Worm (Caenorhabditis elegans) whole organism, L3 larva: Measurements from ENCODE around the gene srd-23.
A peak's percentile ranks its signal among the peaks of the same experiment; 100 is the strongest.

Source experiments
- R02D3.7 ChIP-seq: fragments of 150-350 bp; optimal IDR thresholded peaks from 2 replicates; lab custom pipeline; 2014; ENCODE audit warnings: missing biosample characterization, missing genetic modification characterization
- ZK546.5 ChIP-seq: sonication (generic microtip); optimal IDR thresholded peaks from 2 replicates; lab custom pipeline; 2017; ENCODE audit warnings: missing biosample characterization, missing genetic modification characterization
- aly-2 ChIP-seq: fragments of 150-350 bp; optimal IDR thresholded peaks from 2 replicates; lab custom pipeline; 2014; ENCODE audit warnings: missing biosample characterization, missing genetic modification characterization
- ama-1 ChIP-seq: fragments of 150-350 bp; optimal IDR thresholded peaks from 2 replicates; lab custom pipeline; 2018
- ceh-16 ChIP-seq: sonication (generic microtip); optimal IDR thresholded peaks from 2 replicates; lab custom pipeline; 2017; ENCODE audit warnings: missing biosample characterization, missing genetic modification characterization
- ceh-9 ChIP-seq: sonication (generic microtip); optimal IDR thresholded peaks from 2 replicates; lab custom pipeline; 2018; ENCODE audit warnings: missing biosample characterization, missing genetic modification characterization
- daf-12 ChIP-seq: fragments of 150-350 bp; optimal IDR thresholded peaks from 2 replicates; lab custom pipeline; 2014; ENCODE audit warnings: missing biosample characterization, missing genetic modification reagents, missing genetic modification characterization
- egl-5 ChIP-seq: fragments of 150-350 bp; optimal IDR thresholded peaks from 2 replicates; lab custom pipeline; 2017; ENCODE audit warnings: missing biosample characterization, missing genetic modification reagents, missing genetic modification characterization, inconsistent platforms
- elt-1 ChIP-seq: fragments of 150-350 bp; optimal IDR thresholded peaks from 2 replicates; lab custom pipeline; 2014; ENCODE audit warnings: missing biosample characterization, missing genetic modification characterization
- elt-2 ChIP-seq: sonication (generic microtip); optimal IDR thresholded peaks from 2 replicates; lab custom pipeline; 2016; ENCODE audit warnings: missing genetic modification reagents, mild to moderate bottlenecking, missing genetic modification characterization, missing compliant biosample characterization
- elt-3 ChIP-seq, 3 experiments: fragments of 150-350 bp in 1 of 3; sonication (generic microtip) in 2 of 3; optimal IDR thresholded peaks; 2 replicates in 2 of 3; 4 replicates in 1 of 3; lab custom pipeline; 2014 to 2017; ENCODE audit warnings: missing biosample characterization in 3 of 3, missing genetic modification characterization in 3 of 3
- eor-1 ChIP-seq, 2 experiments: fragments of 150-350 bp; optimal IDR thresholded peaks; 2 replicates each; lab custom pipeline; 2014 to 2018; ENCODE audit warnings: missing biosample characterization in 2 of 2, missing genetic modification characterization in 2 of 2
- fkh-2 ChIP-seq: fragments of 150-350 bp; optimal IDR thresholded peaks from 2 replicates; lab custom pipeline; 2014; ENCODE audit warnings: missing biosample characterization, missing genetic modification reagents, missing genetic modification characterization
- fos-1 ChIP-seq: fragments of 150-350 bp; optimal IDR thresholded peaks from 2 replicates; lab custom pipeline; 2014; ENCODE audit warnings: missing biosample characterization, missing genetic modification characterization
- hmg-11 ChIP-seq: sonication (generic microtip); optimal IDR thresholded peaks from 2 replicates; lab custom pipeline; 2016; ENCODE audit warnings: missing genetic modification characterization, missing compliant biosample characterization
- lin-39 ChIP-seq: fragments of 150-350 bp; optimal IDR thresholded peaks from 2 replicates; lab custom pipeline; 2018; ENCODE audit warnings: missing biosample characterization, missing genetic modification reagents, missing genetic modification characterization
- lsy-12 ChIP-seq: sonication (generic microtip); optimal IDR thresholded peaks from 2 replicates; lab custom pipeline; 2016; ENCODE audit warnings: mild to moderate bottlenecking, missing genetic modification characterization, missing compliant biosample characterization
- mdl-1 ChIP-seq: fragments of 150-350 bp; optimal IDR thresholded peaks from 2 replicates; lab custom pipeline; 2014; ENCODE audit warnings: missing biosample characterization, missing genetic modification characterization
- mml-1 ChIP-seq: fragments of 150-350 bp; sonication (generic microtip); optimal IDR thresholded peaks from 3 replicates; lab custom pipeline; 2014; ENCODE audit warnings: missing biosample characterization, missing genetic modification characterization
- nhr-11 ChIP-seq: fragments of 150-350 bp; optimal IDR thresholded peaks from 2 replicates; lab custom pipeline; 2014; ENCODE audit warnings: missing biosample characterization, missing genetic modification characterization
- nhr-23 ChIP-seq: fragments of 150-350 bp; optimal IDR thresholded peaks from 2 replicates; lab custom pipeline; 2014; ENCODE audit warnings: missing biosample characterization, missing genetic modification reagents, missing genetic modification characterization
- nhr-25 ChIP-seq: sonication (generic microtip); optimal IDR thresholded peaks from 2 replicates; lab custom pipeline; 2017; ENCODE audit warnings: missing biosample characterization, missing genetic modification characterization
- nhr-28 ChIP-seq: fragments of 150-350 bp; optimal IDR thresholded peaks from 2 replicates; lab custom pipeline; 2014; ENCODE audit warnings: missing biosample characterization, missing genetic modification characterization
- nhr-76 ChIP-seq: fragments of 150-350 bp; sonication (generic microtip); optimal IDR thresholded peaks from 5 replicates; lab custom pipeline; 2014; ENCODE audit warnings: missing biosample characterization, missing genetic modification characterization
- nhr-77 ChIP-seq: fragments of 150-350 bp; optimal IDR thresholded peaks from 2 replicates; lab custom pipeline; 2014; ENCODE audit warnings: missing biosample characterization, missing genetic modification characterization
- pha-4 ChIP-seq: fragments of 150-350 bp; optimal IDR thresholded peaks from 2 replicates; lab custom pipeline; 2014; ENCODE audit warnings: missing biosample characterization, missing genetic modification reagents, missing genetic modification characterization
- pqm-1 ChIP-seq: fragments of 150-350 bp; optimal IDR thresholded peaks from 2 replicates; lab custom pipeline; 2017; ENCODE audit warnings: missing biosample characterization, missing genetic modification characterization, inconsistent platforms
- sea-2 ChIP-seq: fragments of 150-350 bp; sonication (generic microtip); optimal IDR thresholded peaks from 4 replicates; lab custom pipeline; 2014; ENCODE audit warnings: missing biosample characterization, missing genetic modification reagents, missing genetic modification characterization
- skn-1 ChIP-seq: fragments of 150-350 bp; optimal IDR thresholded peaks from 2 replicates; lab custom pipeline; 2014; ENCODE audit warnings: missing biosample characterization, missing genetic modification characterization
- snpc-4 ChIP-seq: fragments of 150-350 bp; optimal IDR thresholded peaks from 2 replicates; lab custom pipeline; 2014; ENCODE audit warnings: missing biosample characterization, missing genetic modification characterization
- tbx-2 ChIP-seq: sonication (generic microtip); optimal IDR thresholded peaks from 2 replicates; lab custom pipeline; 2016; ENCODE audit warnings: mild to moderate bottlenecking, missing genetic modification characterization, missing compliant biosample characterization
- unc-62 ChIP-seq: fragments of 150-350 bp; sonication (generic microtip); optimal IDR thresholded peaks from 4 replicates; lab custom pipeline; 2014; ENCODE audit warnings: missing biosample characterization, missing genetic modification reagents, missing genetic modification characterization
- ztf-11 ChIP-seq: fragments of 150-350 bp; optimal IDR thresholded peaks from 2 replicates; lab custom pipeline; 2014; ENCODE audit warnings: missing biosample characterization, missing genetic modification characterization
- ztf-4 ChIP-seq: fragments of 150-350 bp; optimal IDR thresholded peaks from 2 replicates; lab custom pipeline; 2014; ENCODE audit warnings: missing biosample characterization, missing genetic modification characterization

The srd-23 gene

DNA sequence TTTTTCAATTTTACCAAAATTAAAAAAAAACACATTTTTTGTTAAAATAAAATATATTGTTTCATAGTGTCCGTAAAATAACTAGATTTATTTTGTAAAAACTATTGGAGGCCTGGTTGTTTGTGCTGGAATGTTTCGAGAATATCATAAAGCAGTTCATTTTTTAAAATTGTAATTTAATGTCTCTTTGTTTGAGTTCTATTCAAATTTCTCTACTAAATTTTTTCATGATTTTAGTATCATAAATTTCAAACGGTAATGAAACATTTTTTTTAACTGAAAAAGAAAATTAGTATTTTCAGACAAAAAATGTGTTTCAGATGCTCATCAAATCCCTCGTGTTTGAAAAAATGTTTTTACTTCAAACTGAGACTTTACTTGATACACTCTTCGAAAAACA is 14.1 kb upstream of the srd-23 start:
- TF ChIP-seq fkh-2, result no peak

DNA sequence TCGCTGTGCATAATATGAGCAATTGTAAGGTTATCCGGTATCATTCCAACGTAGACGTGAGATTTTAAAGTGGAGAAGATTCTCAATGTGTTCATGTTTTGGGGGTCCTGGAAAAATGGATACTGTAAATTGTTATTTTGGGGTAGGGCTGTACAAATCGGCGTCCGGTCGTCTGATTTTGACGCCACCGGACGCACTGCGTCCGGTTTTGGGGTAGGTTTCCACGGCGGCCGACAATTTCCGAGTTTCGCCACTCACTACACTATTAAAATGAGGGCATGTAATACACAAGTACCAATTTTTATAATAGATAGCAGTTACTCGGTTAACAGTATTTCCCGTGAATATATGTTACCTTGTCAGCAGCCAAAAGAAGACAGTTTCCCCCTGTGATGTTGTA is 11.3 kb upstream of the srd-23 start:
- TF ChIP-seq sea-2 (GFP tag; lab: Kevin White, UChicago) (no peak), ama-1 (lab: Kevin White, UChicago) (no peak), nhr-23 (no peak), nhr-28 (tag; lab: Kevin White, UChicago) (no peak), mdl-1 (tag; lab: Kevin White, UChicago) (no peak), mml-1 (tag; lab: Kevin White, UChicago) (no peak), hmg-11 (tag; lab: Kevin White, UChicago) (no peak), eor-1 (tag; optimal IDR thresholded peaks at IDR 0.05; lab: Kevin White, UChicago) (no peak), R02D3.7 (tag; lab: Kevin White, UChicago) (no peak), nhr-77 (tag; lab: Kevin White, UChicago) (no peak), tbx-2 (tag; lab: Kevin White, UChicago) (no peak), fkh-2 (no peak), elt-1 (tag; lab: Kevin White, UChicago) (no peak), unc-62 (GFP tag; lab: Kevin White, UChicago) (no peak)
- TF ChIP-seq, all 47 proteins: peak for 0

ce11 chrIV:15175487-15176128 is 4.1 kb upstream of the srd-23 start, which contains the start of gene Y40H7A.4:
Gene Y40H7A.4, minus strand, starts transcription at chrIV:15175537.
- TF ChIP-seq ama-1 (lab: Kevin White, UChicago), result no peak
- TF ChIP-seq, all 47 proteins: peak for 0

ce11 chrIV:15187517-15188181 is 7.9 kb downstream of the srd-23 start:
- TF ChIP-seq nhr-76 (no peak), elt-3 (tag; optimal IDR thresholded peaks at IDR 0.05; lab: Kevin White, UChicago) (no peak), elt-1 (tag; lab: Kevin White, UChicago) (no peak), unc-62 (GFP tag; lab: Kevin White, UChicago) (no peak), elt-2 (peak; percentile 12), ceh-9 (tag; lab: Kevin White, UChicago) (no peak)

- TF ChIP-seq mml-1 (tag; lab: Kevin White, UChicago), result no peak
- TF ChIP-seq elt-1 (tag; lab: Kevin White, UChicago), result no peak
- TF ChIP-seq ZK546.5 (tag; lab: Kevin White, UChicago), result no peak
- TF ChIP-seq fkh-2, result no peak
- no peak for TF ChIP-seq nhr-23
- TF ChIP-seq aly-2 (tag; lab: Kevin White, UChicago), result no peak
- no peak for TF ChIP-seq ztf-11 (tag; lab: Kevin White, UChicago)
- no peak for TF ChIP-seq nhr-25
- no peak for TF ChIP-seq lsy-12 (tag; lab: Kevin White, UChicago)
- TF ChIP-seq ceh-16 (tag; lab: Kevin White, UChicago), result no peak
- TF ChIP-seq ztf-4 (tag; lab: Kevin White, UChicago), result no peak
- TF ChIP-seq daf-12 (tag; lab: Kevin White, UChicago), result no peak
Observed at ce11 chrIV:15202923-15203322, 23.2 kb downstream of the srd-23 start, which contains the start of gene sra-30. Gene sra-30, minus strand, starts transcription at chrIV:15203023.

DNA sequence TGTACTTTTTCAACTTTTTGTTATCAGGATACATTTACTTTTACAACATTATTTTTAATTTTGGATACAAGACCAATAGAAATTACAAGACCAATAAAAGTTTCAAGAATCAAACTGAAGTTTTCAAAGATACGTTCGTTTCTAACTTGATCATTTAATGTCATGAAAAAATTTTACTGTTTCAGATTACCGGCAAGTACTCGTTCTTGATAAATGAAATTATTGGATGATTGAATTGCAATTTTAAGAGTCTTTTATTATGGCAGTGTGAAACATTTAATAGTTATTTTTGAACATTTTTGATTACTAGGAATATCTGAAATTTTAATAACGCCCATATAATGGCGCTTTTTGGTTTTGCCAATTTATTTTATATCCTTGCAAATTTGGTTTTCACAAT is 26.9 kb downstream of the srd-23 start:
- TF ChIP-seq ztf-4 (tag; lab: Kevin White, UChicago), result no peak
- TF ChIP-seq nhr-76, result no peak
- no peak for TF ChIP-seq pha-4 (tag; lab: Kevin White, UChicago)
- TF ChIP-seq lsy-12 (tag; lab: Kevin White, UChicago), result no peak
- no peak for TF ChIP-seq nhr-77 (tag; lab: Kevin White, UChicago)
- TF ChIP-seq egl-5 (tag; lab: Kevin White, UChicago), result no peak
- no peak for TF ChIP-seq pqm-1 (tag; lab: Kevin White, UChicago)
- TF ChIP-seq nhr-23, result no peak
- no peak for TF ChIP-seq R02D3.7 (tag; lab: Kevin White, UChicago)
- TF ChIP-seq nhr-28 (tag; lab: Kevin White, UChicago), result no peak
- TF ChIP-seq aly-2 (tag; lab: Kevin White, UChicago), result no peak
- no peak for TF ChIP-seq lin-39 (tag; lab: Kevin White, UChicago)
- no peak for TF ChIP-seq ztf-11 (tag; lab: Kevin White, UChicago)
- TF ChIP-seq snpc-4 (tag; lab: Kevin White, UChicago), result no peak
- no peak for TF ChIP-seq elt-2
- TF ChIP-seq skn-1 (tag; lab: Kevin White, UChicago), result no peak
- TF ChIP-seq elt-3 (tag; optimal IDR thresholded peaks at IDR 0.05; lab: Kevin White, UChicago), result no peak
- no peak for TF ChIP-seq nhr-11 (tag; lab: Kevin White, UChicago)
- TF ChIP-seq ceh-16 (tag; lab: Kevin White, UChicago), result no peak
- no peak for TF ChIP-seq fos-1 (tag; lab: Kevin White, UChicago)
